Worm (Caenorhabditis elegans) whole organism, L1 larva: ENCODE results near the gene myo-5.

Experiments
- elt-3 ChIP-seq, 6 experiments: fragments of 150-350 bp in 1 of 6; sonication (generic microtip); optimal IDR thresholded peaks; 2 replicates each; lab custom pipeline; 2017 to 2018; ENCODE audit warnings: missing biosample characterization in 6 of 6, missing genetic modification characterization in 6 of 6, inconsistent platforms in 1 of 6
- nhr-12 ChIP-seq: sonication (generic microtip); optimal IDR thresholded peaks from 2 replicates; lab custom pipeline; 2017; ENCODE audit warnings: missing biosample characterization, missing genetic modification characterization
- tbx-2 ChIP-seq: sonication (generic microtip); optimal IDR thresholded peaks from 2 replicates; lab custom pipeline; 2016; ENCODE audit warnings: missing genetic modification characterization, missing compliant biosample characterization
- unc-62 ChIP-seq: fragments of 150-350 bp; optimal IDR thresholded peaks from 2 replicates; lab custom pipeline; 2014; ENCODE audit warnings: missing biosample characterization, missing genetic modification reagents, missing genetic modification characterization
- ztf-4 ChIP-seq: fragments of 150-350 bp; optimal IDR thresholded peaks from 2 replicates; lab custom pipeline; 2014; ENCODE audit warnings: missing biosample characterization, missing genetic modification characterization

- TF ChIP-seq ztf-4 (no peak), unc-62 (GFP tag; lab: Kevin White, UChicago) (no peak), nhr-12 (tag; lab: Kevin White, UChicago) (no peak), tbx-2 (tag; lab: Kevin White, UChicago) (no peak), elt-3 (tag; optimal IDR thresholded peaks at IDR 0.05; lab: Kevin White, UChicago) (no peak)
Measured at ce11 chrV:8069637-8070036, 39.1 kb upstream of the myo-5 start, which contains the start of gene str-143.
